Worm (Caenorhabditis elegans) whole organism, early embryonic: Measurements from ENCODE around the gene C14C11.1.

ENCODE experiments used
- B0310.2 ChIP-seq: sonication (generic microtip); optimal IDR thresholded peaks from 2 replicates; lab custom pipeline; 2016; ENCODE audit warnings: mild to moderate bottlenecking, missing genetic modification characterization, missing compliant biosample characterization
- F13C5.2 ChIP-seq: sonication (generic microtip); optimal IDR thresholded peaks from 2 replicates; lab custom pipeline; 2017; ENCODE audit warnings: mild to moderate bottlenecking, missing genetic modification characterization, inconsistent platforms, missing compliant biosample characterization
- aly-1 ChIP-seq: sonication (generic microtip); optimal IDR thresholded peaks from 2 replicates; lab custom pipeline; 2016; ENCODE audit warnings: missing genetic modification characterization, missing compliant biosample characterization
- ama-1 ChIP-seq: fragments of 150-350 bp; optimal IDR thresholded peaks from 2 replicates; lab custom pipeline; 2014
- ceh-13 ChIP-seq: fragments of 200-800 bp; sonication (Bioruptor generic); optimal IDR thresholded peaks from 2 replicates; lab custom pipeline; 2018; ENCODE audit warnings: mild to moderate bottlenecking, missing genetic modification characterization, missing compliant biosample characterization
- ceh-36 ChIP-seq: sonication (generic microtip); optimal IDR thresholded peaks from 2 replicates; lab custom pipeline; 2016; ENCODE audit warnings: missing genetic modification characterization, inconsistent platforms, missing compliant biosample characterization
- ets-7 ChIP-seq: sonication (generic microtip); optimal IDR thresholded peaks from 2 replicates; lab custom pipeline; 2016; ENCODE audit warnings: missing genotype, missing genetic modification characterization, missing compliant biosample characterization
- flt-1 ChIP-seq: fragments of 200-800 bp; sonication (Bioruptor generic); IDR thresholded peaks from 2 replicates; pipeline ENCODE4 v1.3.6; 2022; ENCODE audit warnings: missing genetic modification characterization, missing compliant biosample characterization
- hmbx-1 ChIP-seq: sonication (generic microtip); optimal IDR thresholded peaks from 2 replicates; lab custom pipeline; 2016; ENCODE audit warnings: mild to moderate bottlenecking, missing genetic modification characterization, missing compliant biosample characterization
- hmg-4 ChIP-seq: fragments of 200-800 bp; sonication (Bioruptor generic); optimal IDR thresholded peaks from 2 replicates; lab custom pipeline; 2018; ENCODE audit warnings: mild to moderate bottlenecking, missing genetic modification characterization, missing compliant biosample characterization
- hnd-1 ChIP-seq: sonication (generic microtip); optimal IDR thresholded peaks from 2 replicates; lab custom pipeline; 2016; ENCODE audit warnings: missing genetic modification characterization, missing compliant biosample characterization
- pes-1 ChIP-seq: fragments of 200-800 bp; sonication (Bioruptor generic); IDR thresholded peaks from 2 replicates; pipeline ENCODE4 v1.3.6; 2022; ENCODE audit warnings: missing genetic modification reagents, missing genetic modification characterization, missing compliant biosample characterization
- scrt-1 ChIP-seq: fragments of 200-800 bp; sonication (Bioruptor generic); IDR thresholded peaks from 2 replicates; pipeline ENCODE4 v1.3.6; 2022; ENCODE audit warnings: missing genetic modification characterization, missing compliant biosample characterization
- sea-1 ChIP-seq: fragments of 200-800 bp; sonication (Bioruptor generic); conservative IDR thresholded peaks from 2 replicates; pipeline ENCODE4 v1.3.6; 2022; ENCODE audit warnings: missing genetic modification characterization, missing compliant biosample characterization
- tbx-11 ChIP-seq: fragments of 200-800 bp; sonication (Bioruptor generic); IDR thresholded peaks from 2 replicates; pipeline ENCODE4 v1.3.6; 2022; ENCODE audit warnings: missing genetic modification characterization, missing compliant biosample characterization
- tbx-37 ChIP-seq: fragments of 200-800 bp; sonication (Bioruptor generic); conservative IDR thresholded peaks from 2 replicates; pipeline ENCODE4 v1.3.6; 2022; ENCODE audit warnings: missing genetic modification reagents, missing genetic modification characterization, missing compliant biosample characterization
- tra-4 ChIP-seq: sonication (generic microtip); optimal IDR thresholded peaks from 2 replicates; lab custom pipeline; 2017; ENCODE audit warnings: missing genetic modification characterization, missing compliant biosample characterization

C14C11.1 gene

ce11 chrV:5667337-5667736 lies 3.9 kb downstream of the C14C11.1 start:
- TF ChIP-seq hnd-1 (no peak), pes-1 (GFP tag; lab: Robert Waterston, UW) (peak; percentile 29; the same call in 1 of the 2 replicates)

ce11 chrV:5668968-5669367 lies 5.6 kb downstream of the C14C11.1 start:
- TF ChIP-seq scrt-1 (GFP tag; lab: Robert Waterston, UW) (no peak), tbx-11 (GFP tag; lab: Robert Waterston, UW) (no peak), ama-1 (no peak), aly-1 (tag; lab: Kevin White, UChicago) (no peak), B0310.2 (tag; lab: Kevin White, UChicago) (no peak), hmbx-1 (no peak)

- TF ChIP-seq hmbx-1, result no peak
- no peak for TF ChIP-seq tra-4 (tag; lab: Kevin White, UChicago)
- no peak for TF ChIP-seq flt-1 (GFP tag; lab: Robert Waterston, UW)
- no peak for TF ChIP-seq tbx-37 (GFP tag; lab: Robert Waterston, UW)
These were observed 8.9 kb downstream of the C14C11.1 start for ce11 chrV:5672270-5672669.

ce11 chrV:5676011-5676410 lies 12.6 kb downstream of the C14C11.1 start, which contains the start of gene pqn-13:
Gene pqn-13, minus strand, starts transcription at chrV:5676111.
- TF ChIP-seq hnd-1, result no peak
- TF ChIP-seq hmbx-1, result no peak
- TF ChIP-seq sea-1 (GFP tag; lab: Robert Waterston, UW), result no peak
- TF ChIP-seq pes-1 (GFP tag; lab: Robert Waterston, UW), result no peak
- TF ChIP-seq flt-1 (GFP tag; lab: Robert Waterston, UW), result no peak
- TF ChIP-seq ceh-13 (GFP tag; lab: Kevin White, UChicago), result no peak
- no peak for TF ChIP-seq ceh-36
- no peak for TF ChIP-seq ama-1
- no peak for TF ChIP-seq tbx-11 (GFP tag; lab: Robert Waterston, UW)
- no peak for TF ChIP-seq tra-4 (tag; lab: Kevin White, UChicago)
- no peak for TF ChIP-seq tbx-37 (GFP tag; lab: Robert Waterston, UW)
- TF ChIP-seq scrt-1 (GFP tag; lab: Robert Waterston, UW), result no peak
- no peak for TF ChIP-seq aly-1 (tag; lab: Kevin White, UChicago)
- TF ChIP-seq B0310.2 (tag; lab: Kevin White, UChicago), result no peak
- TF ChIP-seq ets-7 (tag; lab: Kevin White, UChicago), result no peak

ce11 chrV:5677947-5678346 lies 14.5 kb downstream of the C14C11.1 start:
- no peak for TF ChIP-seq tbx-37 (GFP tag; lab: Robert Waterston, UW)
- TF ChIP-seq hmg-4 (GFP tag; lab: Kevin White, UChicago), result no peak
- no peak for TF ChIP-seq hnd-1
- TF ChIP-seq flt-1 (GFP tag; lab: Robert Waterston, UW), result no peak
- no peak for TF ChIP-seq ceh-13 (GFP tag; lab: Kevin White, UChicago)
- no peak for TF ChIP-seq pes-1 (GFP tag; lab: Robert Waterston, UW)
- TF ChIP-seq aly-1 (tag; lab: Kevin White, UChicago), result no peak
- no peak for TF ChIP-seq hmbx-1
- TF ChIP-seq ama-1, result no peak
- no peak for TF ChIP-seq F13C5.2 (tag; lab: Kevin White, UChicago)
- TF ChIP-seq sea-1 (GFP tag; lab: Robert Waterston, UW), result no peak
- no peak for TF ChIP-seq tra-4 (tag; lab: Kevin White, UChicago)
- no peak for TF ChIP-seq B0310.2 (tag; lab: Kevin White, UChicago)

- TF ChIP-seq hmbx-1, result no peak
- TF ChIP-seq tbx-11 (GFP tag; lab: Robert Waterston, UW), result no peak
- no peak for TF ChIP-seq hnd-1
- no peak for TF ChIP-seq scrt-1 (GFP tag; lab: Robert Waterston, UW)
- no peak for TF ChIP-seq flt-1 (GFP tag; lab: Robert Waterston, UW)
- no peak for TF ChIP-seq B0310.2 (tag; lab: Kevin White, UChicago)
- no peak for TF ChIP-seq ets-7 (tag; lab: Kevin White, UChicago)
- TF ChIP-seq ceh-13 (GFP tag; lab: Kevin White, UChicago), result no peak
- no peak for TF ChIP-seq tra-4 (tag; lab: Kevin White, UChicago)
- TF ChIP-seq pes-1 (GFP tag; lab: Robert Waterston, UW), result no peak
- TF ChIP-seq ceh-36, result no peak
These were observed 19.1 kb downstream of the C14C11.1 start, which contains the start of gene prp-39 for ce11 chrV:5682530-5682929. Gene prp-39, minus strand, starts transcription at chrV:5682630.

- TF ChIP-seq ama-1, result no peak
- no peak for TF ChIP-seq hnd-1
- TF ChIP-seq sea-1 (GFP tag; lab: Robert Waterston, UW), result no peak
- TF ChIP-seq scrt-1 (GFP tag; lab: Robert Waterston, UW), result no peak
- TF ChIP-seq ceh-36, result no peak
- TF ChIP-seq pes-1 (GFP tag; lab: Robert Waterston, UW), result 0 out of 2 replicates have a peak, but pooled peaks have one; percentile 50
- TF ChIP-seq F13C5.2 (tag; lab: Kevin White, UChicago), result peak; percentile 42
- TF ChIP-seq hmg-4 (GFP tag; lab: Kevin White, UChicago), result no peak
- TF ChIP-seq aly-1 (tag; lab: Kevin White, UChicago), result no peak
These were observed 21.1 kb downstream of the C14C11.1 start, which contains the start of the genes hmgs-1 and F25B4.4 for ce11 chrV:5684534-5684933. Gene hmgs-1, minus strand, starts transcription at chrV:5684589. Gene F25B4.4, plus strand, starts transcription at chrV:5684873.

- TF ChIP-seq hmg-4 (GFP tag; lab: Kevin White, UChicago) (no peak), ets-7 (tag; lab: Kevin White, UChicago) (no peak), B0310.2 (tag; lab: Kevin White, UChicago) (no peak), F13C5.2 (tag; lab: Kevin White, UChicago) (no peak), sea-1 (GFP tag; lab: Robert Waterston, UW) (no peak), scrt-1 (GFP tag; lab: Robert Waterston, UW) (no peak), aly-1 (tag; lab: Kevin White, UChicago) (no peak), ceh-13 (GFP tag; lab: Kevin White, UChicago) (no peak), ama-1 (no peak), pes-1 (GFP tag; lab: Robert Waterston, UW) (no peak), tbx-11 (GFP tag; lab: Robert Waterston, UW) (no peak)
These were observed 23.9 kb downstream of the C14C11.1 start, which contains the start of gene F25B4.7 for ce11 chrV:5687115-5687979. Gene F25B4.7, minus strand, starts transcription at chrV:5687226.
